Worm (Caenorhabditis elegans): ENCODE results near the gene rol-3.

Gene rol-3

DNA sequence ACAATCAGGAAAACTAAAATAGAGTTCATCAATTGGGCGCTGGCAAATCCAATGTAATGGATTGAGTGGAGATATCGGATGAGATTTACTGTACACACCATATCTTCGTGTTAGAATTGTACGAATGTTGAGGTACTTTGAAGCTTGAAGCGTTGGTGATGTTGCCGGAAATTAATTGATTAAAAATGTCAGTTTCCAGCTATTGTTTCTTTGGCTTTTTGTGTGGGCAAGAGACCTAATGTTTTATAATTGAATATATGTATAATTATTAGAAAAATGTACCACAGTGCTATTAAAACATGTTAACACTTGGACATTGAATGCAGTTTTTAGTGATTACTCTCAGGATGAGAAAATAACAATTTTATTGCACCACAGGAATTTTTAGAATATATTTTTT lies 40.6 kb upstream of the rol-3 start, which contains the start of gene str-136:
str-136 (minus strand) TSS at position 101 of the 400 bp plus-strand sequence.
- TF ChIP-seq tag-97 (GFP tag; IDR thresholded peaks at IDR 0.05) (no peak), unc-62 (GFP tag; optimal IDR thresholded peaks at IDR 0.05 in 1 of 2) (peak in 1 of 2 experiments; percentile 9), unc-62 (tag; optimal IDR thresholded peaks at IDR 0.05) (no peak)

DNA sequence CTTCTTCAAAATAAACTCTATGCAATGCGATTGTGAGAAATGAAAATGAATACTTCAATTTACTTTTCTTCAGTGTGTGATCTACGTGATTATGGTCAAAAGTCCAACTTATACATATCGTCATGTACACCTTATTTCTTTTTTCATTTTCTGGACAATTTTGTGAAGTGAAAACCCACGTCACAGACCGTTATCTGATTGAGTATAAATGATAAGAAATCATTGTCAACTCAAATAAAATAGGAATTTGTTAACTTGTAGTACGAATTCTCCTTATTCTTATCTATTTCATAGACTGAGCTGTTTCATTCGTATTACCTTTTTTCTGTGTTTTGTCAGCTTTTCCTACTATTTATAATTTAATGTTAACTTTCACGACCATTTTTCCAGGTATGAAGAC lies 33.8 kb upstream of the rol-3 start, which contains the start of gene asp-5:
asp-5 (plus strand) TSS at position 391 of the 400 bp plus-strand sequence.
- TF ChIP-seq daf-8 (GFP tag; IDR thresholded peaks at IDR 0.05) = no peak
- no peak for TF ChIP-seq dmd-9 (GFP tag; IDR thresholded peaks at IDR 0.05)
- no peak for TF ChIP-seq daf-16 (GFP tag; optimal IDR thresholded peaks at IDR 0.05)
- peak; percentile 62 for TF ChIP-seq daf-16 (tag; optimal IDR thresholded peaks at IDR 0.05)
- TF ChIP-seq dmd-6 (GFP tag; IDR thresholded peaks at IDR 0.05) = peak; percentile 26; the same call in 1 of the 2 replicates
- TF ChIP-seq ces-1 (GFP tag; optimal IDR thresholded peaks at IDR 0.05) = no peak
- TF ChIP-seq lin-13 (GFP tag; optimal IDR thresholded peaks at IDR 0.05) = no peak
- peak; percentile 59 for TF ChIP-seq dve-1 (tag; optimal IDR thresholded peaks at IDR 0.05; ENCODE audit: insufficient read depth)
- peak; percentile 71 for TF ChIP-seq pqm-1 (tag; optimal IDR thresholded peaks at IDR 0.05)
- TF ChIP-seq rbr-2 (tag; optimal IDR thresholded peaks at IDR 0.05) = no peak
- no peak for TF ChIP-seq ztf-11 (tag; optimal IDR thresholded peaks at IDR 0.05)
- peak; percentile 41 for TF ChIP-seq hlh-11 (tag; optimal IDR thresholded peaks at IDR 0.05)
- peak; percentile 69 for TF ChIP-seq aha-1 (tag)
- TF ChIP-seq nhr-77 (tag; optimal IDR thresholded peaks at IDR 0.05) = peak; percentile 42
- no peak for TF ChIP-seq zip-11 (GFP tag; IDR thresholded peaks at IDR 0.05)
- TF ChIP-seq nhr-28 (tag; optimal IDR thresholded peaks at IDR 0.05) = peak; percentile 57

DNA sequence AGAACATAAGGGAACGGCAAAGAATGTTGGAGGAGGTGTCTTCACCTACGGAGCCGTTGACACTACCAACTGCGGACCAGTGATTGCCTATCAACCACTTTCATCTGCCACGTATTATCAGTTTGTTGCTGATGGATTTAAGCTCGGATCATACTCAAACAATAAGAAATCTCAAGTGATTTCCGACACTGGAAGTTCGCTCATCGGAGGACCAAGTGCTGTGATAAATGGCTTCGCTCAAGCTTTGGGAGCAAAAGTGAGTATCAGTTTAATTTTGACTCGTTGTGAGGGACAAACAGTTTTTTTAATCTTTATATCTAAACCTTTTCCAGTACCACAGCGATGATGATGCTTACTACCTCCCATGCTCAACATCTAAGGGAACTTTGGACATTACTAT lies 33.2 kb upstream of the rol-3 start:
- TF ChIP-seq ZK546.5 (tag; optimal IDR thresholded peaks at IDR 0.05) (no peak), php-3 (GFP tag; IDR thresholded peaks at IDR 0.05) (no peak), lin-38 (GFP tag; IDR thresholded peaks at IDR 0.05) (no peak), rbr-2 (tag; optimal IDR thresholded peaks at IDR 0.05) (no peak), unc-62 (GFP tag; optimal IDR thresholded peaks at IDR 0.05 in 1 of 2) (peak in 1 of 2 experiments; percentile 94), unc-62 (tag; optimal IDR thresholded peaks at IDR 0.05) (no peak)

DNA sequence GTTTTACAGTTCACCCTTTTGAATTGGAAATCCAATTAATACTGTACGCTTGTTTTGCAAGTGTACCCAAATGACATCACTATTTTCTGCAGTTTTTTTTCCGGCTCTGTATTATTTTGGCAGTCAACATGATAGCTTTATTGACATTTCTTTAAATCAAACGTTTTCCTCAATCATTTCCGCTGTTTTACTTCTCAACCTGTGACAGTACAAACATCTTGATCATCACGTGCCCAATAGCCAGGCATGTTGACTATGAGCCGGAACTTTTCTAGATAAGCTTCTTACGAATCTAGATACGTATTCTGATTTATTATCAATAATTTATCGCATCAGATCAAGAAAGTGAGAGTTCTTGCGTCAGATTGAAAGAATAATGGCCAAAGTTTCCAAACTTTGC lies 31.7 kb upstream of the rol-3 start:
- TF ChIP-seq nhr-42 (GFP tag; IDR thresholded peaks at IDR 0.05) = no peak
- TF ChIP-seq spr-1 (tag; optimal IDR thresholded peaks at IDR 0.05) = no peak
- TF ChIP-seq egl-27 (tag; optimal IDR thresholded peaks at IDR 0.05) = no peak
- TF ChIP-seq spr-3 (GFP tag; optimal IDR thresholded peaks at IDR 0.05) = no peak
- TF ChIP-seq ZK546.5 (tag; optimal IDR thresholded peaks at IDR 0.05) = no peak
- TF ChIP-seq daf-19 (GFP tag; conservative IDR thresholded peaks at IDR 0.05) = no peak
- TF ChIP-seq F44E2.7 (GFP tag; IDR thresholded peaks at IDR 0.05) = no peak
- peak in 1 of 2 experiments; percentile 53 for TF ChIP-seq daf-16 (GFP tag; optimal IDR thresholded peaks at IDR 0.05)
- TF ChIP-seq daf-16 (tag; optimal IDR thresholded peaks at IDR 0.05) = peak; percentile 82
- no peak for TF ChIP-seq cey-2 (tag; optimal IDR thresholded peaks at IDR 0.05; ENCODE audit: borderline replicate concordance, insufficient read depth)
- no peak for TF ChIP-seq T20F7.1 (GFP tag; optimal IDR thresholded peaks at IDR 0.05)
- no peak for TF ChIP-seq ceh-28 (tag; optimal IDR thresholded peaks at IDR 0.05)
- peak; percentile 73 for TF ChIP-seq nhr-48 (tag; optimal IDR thresholded peaks at IDR 0.05)
- TF ChIP-seq zfp-3 (GFP tag; conservative IDR thresholded peaks at IDR 0.05) = no peak
- TF ChIP-seq php-3 (GFP tag; IDR thresholded peaks at IDR 0.05) = peak; percentile 50; the same call in 1 of the 2 replicates
- TF ChIP-seq snpc-1.2 (GFP tag; IDR thresholded peaks at IDR 0.05) = no peak
- TF ChIP-seq pha-4 (GFP tag; IDR thresholded peaks at IDR 0.05) = peak; percentile 29; the same call in 1 of the 2 replicates
- no peak for TF ChIP-seq pha-4 (tag; optimal IDR thresholded peaks at IDR 0.05)
- no peak for TF ChIP-seq jun-1 (tag; optimal IDR thresholded peaks at IDR 0.05)
- TF ChIP-seq mep-1 (tag; optimal IDR thresholded peaks at IDR 0.05) = no peak
- peak; percentile 75 for TF ChIP-seq hlh-11 (tag; optimal IDR thresholded peaks at IDR 0.05)
- no peak for TF ChIP-seq saeg-2 (GFP tag; IDR thresholded peaks at IDR 0.05)
- peak; percentile 35; the same call in 1 of the 2 replicates for TF ChIP-seq tra-1 (GFP tag; IDR thresholded peaks at IDR 0.05)
- TF ChIP-seq nhr-11 (tag; optimal IDR thresholded peaks at IDR 0.05) = no peak
- TF ChIP-seq ces-1 (GFP tag; optimal IDR thresholded peaks at IDR 0.05) = no peak
- peak; percentile 87 for TF ChIP-seq dve-1 (tag; optimal IDR thresholded peaks at IDR 0.05; ENCODE audit: insufficient read depth)
- peak in 1 of 2 experiments; percentile 19 for TF ChIP-seq hif-1 (tag; optimal IDR thresholded peaks at IDR 0.05)
- TF ChIP-seq dmd-6 (GFP tag; IDR thresholded peaks at IDR 0.05) = peak; percentile 84
- no peak for TF ChIP-seq unc-130 (GFP tag; optimal IDR thresholded peaks at IDR 0.05)
- peak; percentile 47 for TF ChIP-seq hlh-30 (tag; optimal IDR thresholded peaks at IDR 0.05; ENCODE audit: insufficient read depth)
- TF ChIP-seq gei-8 (GFP tag; optimal IDR thresholded peaks at IDR 0.05) = no peak

Data from whole organism, L4 larva.